Fruit fly (Drosophila melanogaster) whole organism, wandering third instar larva: ENCODE data around the gene CG14453.
"Not testable (repeated sequence)": the region's sequence is repeated elsewhere in the genome, so short reads cannot be mapped to it uniquely, and the experiment has no call there.

ENCODE experiments used
- OdsH ChIP-seq: fragments of 200-800 bp; sonication (Bioruptor generic); optimal IDR thresholded peaks from 2 replicates; lab custom pipeline; 2016; ENCODE audit warnings: missing biosample characterization, mild to moderate bottlenecking, missing genetic modification characterization
- Sp1 ChIP-seq: fragments of 200-800 bp; sonication (Bioruptor generic); optimal IDR thresholded peaks from 3 replicates; lab custom pipeline; 2019; ENCODE audit warnings: missing biosample characterization, mild to moderate bottlenecking, missing genetic modification characterization, moderate library complexity
- br ChIP-seq: fragments of 200-800 bp; sonication (Bioruptor generic); optimal IDR thresholded peaks from 2 replicates; lab custom pipeline; 2016; ENCODE audit warnings: missing biosample characterization, missing genetic modification characterization
- usp ChIP-seq: fragments of >200 bp; optimal IDR thresholded peaks from 2 replicates; lab custom pipeline; 2017; ENCODE audit warnings: missing biosample characterization, missing genetic modification characterization

dm6 chr3L:22692428-22692827 lies 1.5 kb upstream of the CG14453 start, which contains the start of gene CG14454:
- not testable (repeated sequence) for TF ChIP-seq OdsH (GFP tag; lab: Kevin White, UChicago); usp (GFP tag; lab: Kevin White, UChicago); Sp1 (GFP tag; lab: Kevin White, UChicago); br
